Worm (Caenorhabditis elegans): ENCODE measurements around the gene C25E10.7.

DNA sequence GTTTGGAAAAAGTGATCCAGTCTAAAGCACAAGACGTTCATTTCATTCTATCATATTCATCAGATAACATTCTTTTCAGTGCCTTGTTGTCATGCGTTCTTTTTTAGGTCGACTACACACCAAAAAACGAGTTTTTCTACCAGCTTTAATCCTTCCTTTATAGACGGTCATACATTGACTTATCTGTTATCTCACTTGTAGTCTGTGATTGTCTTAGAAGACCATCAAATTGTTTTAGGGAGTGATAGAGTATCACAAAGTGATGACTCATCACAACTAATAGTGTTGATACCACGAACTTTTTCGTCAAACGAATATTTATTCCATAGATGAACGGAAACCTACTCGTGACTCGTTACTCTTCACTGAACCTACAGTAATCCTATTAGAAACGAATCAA, 34.8 kb upstream of the C25E10.7 start:
- TF ChIP-seq tab-1 (GFP tag; IDR thresholded peaks at IDR 0.05) (no peak), ztf-29 (GFP tag; IDR thresholded peaks at IDR 0.05) (no peak), flt-1 (GFP tag; IDR thresholded peaks at IDR 0.05) (no peak)
